Comparison of ENCODE assay signal across 1 fruit fly cellular context in genomic region chr3R:30870317-30870878, dm6.
TF ChIP-seq lines count a peak whose summit lies in the region.

No protein-coding gene starts in this region.

TF ChIP-seq in whole organism, embryonic, 481 proteins besides CTCF, POLR2A, EP300 and RAD21 (continued from another document):
- TF ChIP-seq CG16815 (GFP tag; optimal IDR thresholded peaks at IDR 0.05; lab: Kevin White, UChicago) (no peak), CG1602 (GFP tag; optimal IDR thresholded peaks at IDR 0.05; lab: Kevin White, UChicago) (no peak), Neu2 (GFP tag; optimal IDR thresholded peaks at IDR 0.05; lab: Kevin White, UChicago; ENCODE audit: borderline replicate concordance) (no peak), CG43689 (GFP tag; IDR thresholded peaks at IDR 0.05; lab: Robert Waterston, UW) (no peak), chif (GFP tag; optimal IDR thresholded peaks at IDR 0.05; lab: Kevin White, UChicago) (no peak), pnt (GFP tag; optimal IDR thresholded peaks at IDR 0.05; lab: Kevin White, UChicago) (no peak), CG14965 (GFP tag; optimal IDR thresholded peaks at IDR 0.05; lab: Kevin White, UChicago; ENCODE audit: borderline replicate concordance) (no peak), Gsc (GFP tag; IDR thresholded peaks at IDR 0.05; lab: Robert Waterston, UW) (no peak), abd-A (tag; optimal IDR thresholded peaks at IDR 0.05; lab: Kevin White, UChicago) (no peak), Side (GFP tag; optimal IDR thresholded peaks at IDR 0.05; lab: Kevin White, UChicago) (no peak), rib (GFP tag; IDR thresholded peaks at IDR 0.05; lab: Robert Waterston, UW) (no peak), scrt (GFP tag; optimal IDR thresholded peaks at IDR 0.05; lab: Kevin White, UChicago) (no peak), nmo (GFP tag; optimal IDR thresholded peaks at IDR 0.05; lab: Kevin White, UChicago) (peak; percentile 24), lbe (GFP tag; optimal IDR thresholded peaks at IDR 0.05; lab: Kevin White, UChicago) (no peak), CG17361 (GFP tag; IDR thresholded peaks at IDR 0.05; lab: Robert Waterston, UW) (no peak), HLH54F (GFP tag; optimal IDR thresholded peaks at IDR 0.05; lab: Kevin White, UChicago) (no peak), CoRest (tag; optimal IDR thresholded peaks at IDR 0.05; lab: Kevin White, UChicago) (no peak), CG7963 (GFP tag; IDR thresholded peaks at IDR 0.05; lab: Robert Waterston, UW; ENCODE audit: partially characterized antibody) (no peak), CG2712 (tag; optimal IDR thresholded peaks at IDR 0.05; lab: Kevin White, UChicago) (no peak), CG7372 (GFP tag; IDR thresholded peaks at IDR 0.05; lab: Robert Waterston, UW) (no peak), Meics (GFP tag; optimal IDR thresholded peaks at IDR 0.05; lab: Kevin White, UChicago) (peak; percentile 98), CG31388 (GFP tag; optimal IDR thresholded peaks at IDR 0.05; lab: Kevin White, UChicago) (no peak), CG3726 (GFP tag; IDR thresholded peaks at IDR 0.05; lab: Robert Waterston, UW) (no peak), BEAF-32 (GFP tag; optimal IDR thresholded peaks at IDR 0.05; lab: Kevin White, UChicago) (no peak), gro (GFP tag; optimal IDR thresholded peaks at IDR 0.05; lab: Kevin White, UChicago) (no peak), wor (GFP tag; IDR thresholded peaks at IDR 0.05; lab: Robert Waterston, UW) (no peak), CG6854 (GFP tag; optimal IDR thresholded peaks at IDR 0.05; lab: Kevin White, UChicago) (no peak), CG3838 (GFP tag; optimal IDR thresholded peaks at IDR 0.05; lab: Kevin White, UChicago) (no peak), CG10979 (tag; optimal IDR thresholded peaks at IDR 0.05; lab: Kevin White, UChicago) (no peak), CG6272 (GFP tag; IDR thresholded peaks at IDR 0.05; lab: Robert Waterston, UW) (peak; percentile 35; the same call in 1 of the 2 replicates), Nf-YA (GFP tag; IDR thresholded peaks at IDR 0.05; lab: Robert Waterston, UW) (no peak), bowl (GFP tag; IDR thresholded peaks at IDR 0.05; lab: Robert Waterston, UW) (no peak), insv (GFP tag; optimal IDR thresholded peaks at IDR 0.05; lab: Kevin White, UChicago) (no peak), CG13123 (GFP tag; optimal IDR thresholded peaks at IDR 0.05; lab: Kevin White, UChicago) (no peak), Pdp1 (GFP tag; optimal IDR thresholded peaks at IDR 0.05; lab: Kevin White, UChicago) (peak in 1 of 2 experiments; percentile 1), CG17802 (tag; optimal IDR thresholded peaks at IDR 0.05; lab: Kevin White, UChicago) (no peak), Myb (GFP tag; optimal IDR thresholded peaks at IDR 0.05; lab: Kevin White, UChicago) (no peak), CG1603 (tag; optimal IDR thresholded peaks at IDR 0.05; lab: Kevin White, UChicago) (peak; percentile 2), CG14710 (tag; optimal IDR thresholded peaks at IDR 0.05; lab: Kevin White, UChicago) (no peak), HLH3B (GFP tag; IDR thresholded peaks at IDR 0.05; lab: Robert Waterston, UW) (no peak), fd64A (GFP tag; optimal IDR thresholded peaks at IDR 0.05; lab: Kevin White, UChicago) (no peak), caup (GFP tag; optimal IDR thresholded peaks at IDR 0.05; lab: Kevin White, UChicago; ENCODE audit: severe bottlenecking) (no peak)
